Fruit fly (Drosophila melanogaster) ovary, adult (tissue): Measurements from ENCODE around the gene slmb.

Experiments
- CG17801 ChIP-seq: fragments of 200-800 bp; optimal IDR thresholded peaks from 2 replicates; lab custom pipeline; 2019; ENCODE audit warnings: missing biosample characterization, mild to moderate bottlenecking, missing genetic modification characterization, moderate library complexity; ENCODE audit not compliant: partially characterized antibody

The slmb gene

DNA sequence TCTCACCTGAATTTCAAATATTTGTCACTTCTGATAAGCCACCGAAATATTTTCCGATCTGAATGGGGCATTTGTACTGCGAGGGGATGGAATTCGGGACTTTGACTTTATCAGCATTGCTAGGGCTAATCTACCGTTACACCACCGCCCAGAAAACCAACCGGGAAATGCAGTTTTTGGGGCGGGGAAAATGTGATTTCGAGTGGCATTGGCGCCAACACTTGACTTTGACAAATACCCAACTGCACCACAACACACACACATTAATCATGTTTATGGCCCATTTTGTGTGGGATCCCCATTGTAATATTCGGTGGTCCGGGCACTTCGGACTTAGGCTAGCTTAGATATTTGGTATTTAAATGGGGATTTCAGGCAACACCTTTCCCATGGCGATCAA lies 48.3 kb downstream of the slmb start:
- TF ChIP-seq CG17801 (GFP tag; lab: Kevin White, UChicago): no peak

DNA sequence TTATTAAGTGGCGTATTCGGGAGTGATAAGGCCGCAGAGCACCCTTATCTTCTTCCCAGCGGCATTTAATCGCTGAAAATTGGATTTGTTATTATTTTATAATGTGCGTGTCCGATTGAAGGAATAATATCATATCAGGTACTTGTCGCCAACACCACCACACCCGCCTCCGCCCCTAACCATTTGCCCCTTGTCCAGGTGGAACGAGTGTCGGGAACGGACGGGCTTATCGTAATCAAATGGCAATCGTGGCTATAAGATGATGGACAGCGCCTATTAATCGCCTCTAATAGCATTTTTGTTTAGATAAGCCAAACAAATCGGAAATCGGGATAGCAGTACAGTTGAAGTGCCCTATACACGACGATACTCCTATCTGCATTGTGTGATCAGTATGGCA lies 49.1 kb downstream of the slmb start:
- no peak for TF ChIP-seq CG17801 (GFP tag; lab: Kevin White, UChicago)

DNA sequence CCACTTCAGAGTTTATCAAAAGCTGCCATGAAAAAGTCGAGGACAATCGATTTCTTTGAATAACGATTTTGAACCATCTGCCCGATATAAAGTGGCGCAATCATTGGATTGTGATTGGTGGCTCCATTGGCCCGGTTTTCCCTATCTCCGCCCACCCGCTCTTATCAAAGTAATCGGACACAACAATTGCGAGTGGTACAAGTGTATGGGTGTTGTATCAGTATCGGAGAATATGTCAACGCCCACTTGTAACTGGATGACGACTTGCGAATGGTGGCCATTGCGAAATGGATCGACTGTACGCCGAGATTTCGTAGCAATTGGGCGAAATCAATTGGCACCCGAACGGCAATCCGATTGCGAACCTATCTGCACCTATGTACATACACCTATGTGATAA lies 49.7 kb downstream of the slmb start:
- TF ChIP-seq CG17801 (GFP tag; lab: Kevin White, UChicago): no peak

DNA sequence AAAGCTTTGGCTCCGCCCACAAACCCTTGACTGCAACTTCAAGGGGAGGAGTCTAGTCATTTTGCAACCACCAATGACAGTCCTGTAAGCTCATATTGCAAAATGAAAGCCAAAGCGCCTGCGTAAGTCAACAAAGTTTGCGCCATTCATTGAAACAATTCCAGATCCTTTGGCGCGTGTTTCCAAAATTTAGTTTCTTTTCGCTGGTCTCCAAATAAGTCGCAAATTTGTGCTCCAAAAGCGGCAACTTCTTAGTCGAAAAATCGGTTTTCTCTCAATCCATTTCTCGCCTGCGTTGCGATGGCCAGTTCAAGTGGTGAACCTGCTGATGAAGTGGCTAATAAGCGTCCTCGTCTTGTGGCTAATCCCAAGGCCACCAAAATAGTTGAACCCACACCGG lies 53.6 kb downstream of the slmb start, which contains the start of gene dmrt93B:
Gene dmrt93B (plus strand): TSS at position 301 of the 400 bp plus-strand sequence.
- no peak for TF ChIP-seq CG17801 (GFP tag; lab: Kevin White, UChicago)

dm6 chr3R:21073141-21073540 lies 54.1 kb downstream of the slmb start, which contains the start of gene r-l:
Gene r-l (minus strand): TSS chr3R:21073319.
- no peak for TF ChIP-seq CG17801 (GFP tag; lab: Kevin White, UChicago)

dm6 chr3R:21071943-21072500 lies 55.3 kb downstream of the slmb start:
- no peak for TF ChIP-seq CG17801 (GFP tag; lab: Kevin White, UChicago)

- TF ChIP-seq CG17801 (GFP tag; lab: Kevin White, UChicago): no peak
Observed at dm6 chr3R:21071312-21071711, 56.0 kb downstream of the slmb start.

DNA sequence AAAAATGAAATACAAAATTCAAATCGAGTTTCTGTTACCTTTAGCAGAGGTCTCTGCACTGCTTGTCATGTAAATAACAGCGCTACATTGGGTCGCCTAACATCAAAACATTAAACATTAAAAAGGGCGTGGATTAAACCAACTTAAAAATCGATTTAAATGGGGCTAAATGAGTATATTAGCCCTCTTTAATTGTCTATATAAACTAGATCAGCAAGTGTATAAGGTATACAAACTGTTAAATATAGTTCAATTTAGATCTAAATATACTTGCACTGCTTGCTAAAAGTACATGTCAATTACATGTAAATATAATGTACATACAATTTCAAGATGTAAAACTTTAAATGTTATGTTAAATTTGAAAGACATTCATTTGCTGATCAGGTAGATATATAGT lies 57.5 kb downstream of the slmb start:
- TF ChIP-seq CG17801 (GFP tag; lab: Kevin White, UChicago): no peak
